Worm (Caenorhabditis elegans) whole organism, early embryonic: ENCODE results near the gene ttx-1.

ENCODE experiments used
- B0310.2 ChIP-seq: sonication (generic microtip); optimal IDR thresholded peaks from 2 replicates; lab custom pipeline; 2016; ENCODE audit warnings: mild to moderate bottlenecking, missing genetic modification characterization, missing compliant biosample characterization
- F13C5.2 ChIP-seq: sonication (generic microtip); optimal IDR thresholded peaks from 2 replicates; lab custom pipeline; 2017; ENCODE audit warnings: mild to moderate bottlenecking, missing genetic modification characterization, inconsistent platforms, missing compliant biosample characterization
- aly-1 ChIP-seq: sonication (generic microtip); optimal IDR thresholded peaks from 2 replicates; lab custom pipeline; 2016; ENCODE audit warnings: missing genetic modification characterization, missing compliant biosample characterization
- ama-1 ChIP-seq: fragments of 150-350 bp; optimal IDR thresholded peaks from 2 replicates; lab custom pipeline; 2014
- ceh-13 ChIP-seq: fragments of 200-800 bp; sonication (Bioruptor generic); optimal IDR thresholded peaks from 2 replicates; lab custom pipeline; 2018; ENCODE audit warnings: mild to moderate bottlenecking, missing genetic modification characterization, missing compliant biosample characterization
- ceh-36 ChIP-seq: sonication (generic microtip); optimal IDR thresholded peaks from 2 replicates; lab custom pipeline; 2016; ENCODE audit warnings: missing genetic modification characterization, inconsistent platforms, missing compliant biosample characterization
- ets-7 ChIP-seq: sonication (generic microtip); optimal IDR thresholded peaks from 2 replicates; lab custom pipeline; 2016; ENCODE audit warnings: missing genotype, missing genetic modification characterization, missing compliant biosample characterization
- flt-1 ChIP-seq: fragments of 200-800 bp; sonication (Bioruptor generic); IDR thresholded peaks from 2 replicates; pipeline ENCODE4 v1.3.6; 2022; ENCODE audit warnings: missing genetic modification characterization, missing compliant biosample characterization
- hmbx-1 ChIP-seq: sonication (generic microtip); optimal IDR thresholded peaks from 2 replicates; lab custom pipeline; 2016; ENCODE audit warnings: mild to moderate bottlenecking, missing genetic modification characterization, missing compliant biosample characterization
- hmg-4 ChIP-seq: fragments of 200-800 bp; sonication (Bioruptor generic); optimal IDR thresholded peaks from 2 replicates; lab custom pipeline; 2018; ENCODE audit warnings: mild to moderate bottlenecking, missing genetic modification characterization, missing compliant biosample characterization
- hnd-1 ChIP-seq: sonication (generic microtip); optimal IDR thresholded peaks from 2 replicates; lab custom pipeline; 2016; ENCODE audit warnings: missing genetic modification characterization, missing compliant biosample characterization
- pes-1 ChIP-seq: fragments of 200-800 bp; sonication (Bioruptor generic); IDR thresholded peaks from 2 replicates; pipeline ENCODE4 v1.3.6; 2022; ENCODE audit warnings: missing genetic modification reagents, missing genetic modification characterization, missing compliant biosample characterization
- scrt-1 ChIP-seq: fragments of 200-800 bp; sonication (Bioruptor generic); IDR thresholded peaks from 2 replicates; pipeline ENCODE4 v1.3.6; 2022; ENCODE audit warnings: missing genetic modification characterization, missing compliant biosample characterization
- sea-1 ChIP-seq: fragments of 200-800 bp; sonication (Bioruptor generic); conservative IDR thresholded peaks from 2 replicates; pipeline ENCODE4 v1.3.6; 2022; ENCODE audit warnings: missing genetic modification characterization, missing compliant biosample characterization
- tbx-11 ChIP-seq: fragments of 200-800 bp; sonication (Bioruptor generic); IDR thresholded peaks from 2 replicates; pipeline ENCODE4 v1.3.6; 2022; ENCODE audit warnings: missing genetic modification characterization, missing compliant biosample characterization
- tbx-37 ChIP-seq: fragments of 200-800 bp; sonication (Bioruptor generic); conservative IDR thresholded peaks from 2 replicates; pipeline ENCODE4 v1.3.6; 2022; ENCODE audit warnings: missing genetic modification reagents, missing genetic modification characterization, missing compliant biosample characterization
- tra-4 ChIP-seq: sonication (generic microtip); optimal IDR thresholded peaks from 2 replicates; lab custom pipeline; 2017; ENCODE audit warnings: missing genetic modification characterization, missing compliant biosample characterization

The ttx-1 gene

DNA sequence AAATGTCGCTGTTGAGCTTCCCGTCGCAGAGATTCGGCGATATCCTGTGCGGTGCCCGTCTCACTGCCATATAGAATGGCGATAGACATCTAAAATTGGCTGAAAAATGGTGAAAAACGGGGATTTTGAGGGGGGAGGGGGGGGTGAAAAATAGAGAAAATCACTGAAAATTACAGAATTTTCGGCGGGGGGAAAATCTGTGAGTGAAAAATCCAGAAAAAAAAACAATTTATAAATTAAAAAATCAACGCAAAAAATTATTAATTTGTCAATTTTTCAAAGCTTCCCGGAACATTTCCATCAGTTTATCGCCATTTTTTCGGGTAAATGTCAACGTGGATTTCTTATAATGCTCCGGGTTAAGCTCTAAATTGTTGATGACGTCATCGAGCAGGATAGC lies 23.7 kb upstream of the ttx-1 start, which contains the start of gene fre-1:
TSS of gene fre-1 (minus strand) at position 101 of the 400 bp plus-strand sequence.
- TF ChIP-seq tbx-11 (no peak), tra-4 (no peak), ama-1 (lab: Kevin White, UChicago) (no peak), hmbx-1 (tag; lab: Kevin White, UChicago) (no peak), pes-1 (GFP tag; lab: Robert Waterston, UW) (no peak), ceh-36 (tag; lab: Kevin White, UChicago) (no peak), hnd-1 (tag; lab: Kevin White, UChicago) (no peak), ceh-13 (GFP tag; lab: Kevin White, UChicago) (no peak), scrt-1 (GFP tag; lab: Robert Waterston, UW) (no peak), sea-1 (GFP tag; lab: Robert Waterston, UW) (no peak), F13C5.2 (no peak), B0310.2 (tag; lab: Kevin White, UChicago) (no peak), flt-1 (GFP tag; lab: Robert Waterston, UW) (no peak), hmg-4 (GFP tag; lab: Kevin White, UChicago) (no peak), aly-1 (tag; lab: Kevin White, UChicago) (no peak), ets-7 (no peak), tbx-37 (no peak)

DNA sequence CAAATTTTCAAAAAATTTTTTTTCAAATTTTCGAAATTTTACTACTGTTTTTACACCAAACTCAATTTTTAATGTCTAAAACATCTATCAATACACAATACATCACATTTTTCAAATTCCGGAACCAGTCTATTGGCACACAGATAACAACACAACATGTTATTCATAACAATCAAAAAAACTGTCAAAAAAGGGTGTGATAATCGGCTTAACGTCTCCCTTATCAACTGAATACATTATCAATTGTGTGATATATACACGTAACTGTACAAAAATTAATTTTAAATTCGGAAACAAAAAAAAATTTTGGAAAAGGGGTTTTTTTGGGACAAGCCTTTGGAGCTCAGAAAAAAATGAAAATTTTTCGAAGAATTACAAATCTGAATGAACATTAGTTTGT lies 10.4 kb upstream of the ttx-1 start:
- no peak for TF ChIP-seq tbx-11
- no peak for TF ChIP-seq hmg-4 (GFP tag; lab: Kevin White, UChicago)
- no peak for TF ChIP-seq scrt-1 (GFP tag; lab: Robert Waterston, UW)
- TF ChIP-seq ama-1 (lab: Kevin White, UChicago) = no peak
- TF ChIP-seq ceh-36 (tag; lab: Kevin White, UChicago) = no peak
- TF ChIP-seq hmbx-1 (tag; lab: Kevin White, UChicago) = no peak
- TF ChIP-seq F13C5.2 = no peak
- no peak for TF ChIP-seq hnd-1 (tag; lab: Kevin White, UChicago)

DNA sequence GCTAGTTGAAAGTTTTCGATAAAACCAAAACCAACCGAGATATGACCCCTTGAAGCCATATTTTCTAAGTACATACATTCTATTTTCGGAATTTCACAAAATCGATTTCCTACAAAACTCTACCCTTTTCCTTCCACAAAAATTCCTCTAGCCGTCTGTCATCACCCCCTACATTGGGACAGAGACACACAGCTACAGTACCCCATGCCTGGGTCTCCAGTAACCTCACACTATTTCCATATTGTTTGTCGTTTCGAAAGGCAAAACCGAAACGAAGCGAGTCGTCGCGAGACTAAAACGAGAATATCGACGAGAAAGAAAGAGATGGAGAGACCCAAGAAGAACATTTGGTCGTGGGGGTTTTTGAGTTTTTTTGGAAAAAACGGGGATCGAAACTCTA lies 4.4 kb upstream of the ttx-1 start:
- TF ChIP-seq ceh-13 (GFP tag; lab: Kevin White, UChicago) (no peak), tbx-11 (no peak), F13C5.2 (no peak), ceh-36 (tag; lab: Kevin White, UChicago) (no peak), pes-1 (GFP tag; lab: Robert Waterston, UW) (no peak), hmbx-1 (tag; lab: Kevin White, UChicago) (no peak), scrt-1 (GFP tag; lab: Robert Waterston, UW) (no peak)

DNA sequence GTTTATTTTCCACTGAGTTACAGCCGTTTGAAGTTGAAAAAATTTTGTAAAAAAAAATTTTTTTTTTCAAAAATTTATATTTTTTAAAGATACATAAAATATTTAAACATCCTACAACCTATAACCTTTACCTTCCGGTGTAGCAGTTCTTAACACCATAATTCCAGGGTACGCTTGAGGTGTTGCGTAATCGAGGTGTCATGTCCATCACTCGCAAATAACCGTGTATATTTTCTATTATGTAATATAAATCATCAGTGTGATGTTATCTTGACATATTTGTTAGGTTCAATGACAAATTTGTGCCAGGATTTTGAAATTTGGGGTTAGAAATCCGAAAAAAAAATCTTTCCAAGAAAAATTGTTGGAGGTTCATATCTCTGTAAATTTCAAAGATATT lies 3.1 kb upstream of the ttx-1 start:
- TF ChIP-seq pes-1 (GFP tag; lab: Robert Waterston, UW) (no peak), B0310.2 (tag; lab: Kevin White, UChicago) (no peak), sea-1 (GFP tag; lab: Robert Waterston, UW) (no peak), ceh-36 (tag; lab: Kevin White, UChicago) (no peak), hmg-4 (GFP tag; lab: Kevin White, UChicago) (no peak), F13C5.2 (no peak), tbx-37 (no peak)

DNA sequence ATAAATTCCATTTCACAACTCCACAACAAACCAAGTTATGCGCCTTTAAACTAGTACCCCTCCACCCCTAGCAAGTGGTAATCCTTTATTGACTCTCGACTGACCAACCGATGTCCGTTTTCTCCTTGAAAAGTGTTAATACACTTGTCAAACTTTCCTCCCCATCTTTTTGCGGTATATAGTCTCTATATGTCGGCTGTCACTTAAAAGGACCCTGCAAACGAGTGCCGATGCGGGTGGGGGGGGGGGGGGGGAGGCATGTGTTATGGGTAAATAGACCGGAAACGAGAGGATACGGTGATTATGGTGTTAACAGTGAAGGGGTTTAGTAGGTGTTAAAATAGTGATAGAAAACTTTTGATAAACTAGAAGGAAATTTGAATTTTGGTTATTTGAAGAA lies 1.1 kb upstream of the ttx-1 start:
- TF ChIP-seq ets-7 = no peak
- TF ChIP-seq scrt-1 (GFP tag; lab: Robert Waterston, UW) = no peak
- TF ChIP-seq flt-1 (GFP tag; lab: Robert Waterston, UW) = no peak
- TF ChIP-seq tra-4 = no peak

DNA sequence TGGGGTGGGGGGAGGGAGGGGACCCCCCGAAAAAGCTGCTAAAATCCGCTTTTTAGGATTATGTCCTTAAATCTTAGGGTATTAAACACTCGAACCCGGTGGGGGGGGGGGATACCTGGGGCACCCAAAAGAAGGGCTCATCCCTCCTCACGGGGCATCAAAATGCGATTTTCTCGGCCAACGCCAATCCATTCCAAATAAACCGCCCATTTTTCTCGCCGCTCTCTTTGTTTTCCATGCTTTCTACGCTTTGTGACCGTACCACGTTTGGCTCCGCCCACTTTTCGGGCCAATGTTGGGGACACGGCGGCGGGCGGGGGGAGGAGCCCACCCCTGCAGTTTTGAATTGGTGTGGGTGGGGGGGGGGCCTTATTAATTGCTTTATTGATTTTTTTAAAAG lies 2.5 kb downstream of the ttx-1 start:
- no peak for TF ChIP-seq hmg-4 (GFP tag; lab: Kevin White, UChicago)
- TF ChIP-seq scrt-1 (GFP tag; lab: Robert Waterston, UW) = 0 out of 2 replicates have a peak, but pooled peaks have one; percentile 44
- no peak for TF ChIP-seq B0310.2 (tag; lab: Kevin White, UChicago)
- TF ChIP-seq pes-1 (GFP tag; lab: Robert Waterston, UW) = 0 out of 2 replicates have a peak, but pooled peaks have one; percentile 11
- peak; percentile 60 for TF ChIP-seq ceh-36 (tag; lab: Kevin White, UChicago)

DNA sequence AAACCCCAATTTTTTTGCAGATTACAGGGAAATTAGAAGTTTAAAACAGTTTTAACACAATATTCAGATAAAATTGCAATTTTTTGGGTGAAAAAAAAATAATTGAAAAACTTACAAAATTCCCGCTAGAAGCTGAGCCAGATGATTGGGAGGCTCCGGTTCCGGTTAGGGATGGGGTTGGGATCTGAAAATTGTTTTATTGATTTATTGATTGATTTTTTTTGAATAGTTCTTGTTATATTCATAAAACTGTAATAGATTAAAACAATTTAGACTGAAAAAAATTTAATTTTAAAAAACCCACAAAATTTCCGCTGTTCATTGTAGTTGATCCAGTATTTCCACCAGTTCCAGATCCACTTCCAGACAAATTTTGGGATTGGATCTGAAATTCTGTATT lies 4.6 kb downstream of the ttx-1 start:
- no peak for TF ChIP-seq sea-1 (GFP tag; lab: Robert Waterston, UW)

DNA sequence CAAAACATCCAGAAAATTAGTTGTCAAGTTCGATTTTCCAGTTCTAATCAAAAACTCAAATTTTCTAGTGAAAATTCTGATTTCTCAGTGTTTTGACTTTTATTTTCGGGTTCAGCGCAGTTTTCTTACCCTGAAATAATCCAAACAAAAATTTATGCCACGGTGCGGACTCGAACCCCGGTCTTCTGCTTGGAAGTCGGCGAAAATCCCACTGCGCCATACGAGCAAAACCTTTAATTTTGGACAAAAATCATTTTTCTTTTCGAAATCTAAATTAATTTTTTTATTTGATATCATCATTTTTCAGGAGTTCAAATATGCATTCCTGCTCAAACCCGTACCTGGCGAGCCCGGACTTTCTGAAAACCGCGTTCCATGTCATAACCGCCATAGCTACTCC lies 14.9 kb downstream of the ttx-1 start, which contains the start of gene srh-233:
TSS of gene srh-233 (plus strand) at position 301 of the 400 bp plus-strand sequence.
- TF ChIP-seq tbx-37 = no peak
- TF ChIP-seq B0310.2 (tag; lab: Kevin White, UChicago) = no peak

DNA sequence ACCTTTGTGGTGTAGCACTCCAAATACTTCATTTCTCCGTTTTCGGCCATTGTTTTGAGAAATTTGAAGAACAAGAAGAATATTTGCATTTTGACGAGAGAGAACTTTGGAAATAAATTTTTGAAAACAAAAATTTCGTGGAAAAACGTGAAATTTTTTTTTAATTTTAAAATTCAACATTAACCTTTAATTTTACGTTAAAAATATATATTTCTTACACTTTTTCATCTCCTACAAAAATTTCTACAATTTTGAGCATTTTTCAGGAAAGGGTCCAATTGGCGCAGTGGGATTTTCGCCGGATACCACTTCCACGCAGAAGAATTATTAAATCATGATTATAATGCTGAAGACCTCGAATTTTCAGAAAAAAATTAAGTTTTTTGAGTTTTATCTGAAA lies 16.7 kb downstream of the ttx-1 start, which contains the start of gene spe-19:
TSS of gene spe-19 (minus strand) at position 101 of the 400 bp plus-strand sequence.
- TF ChIP-seq ceh-13 (GFP tag; lab: Kevin White, UChicago) = no peak
- TF ChIP-seq sea-1 (GFP tag; lab: Robert Waterston, UW) = no peak
- TF ChIP-seq ets-7 = no peak
- no peak for TF ChIP-seq ama-1 (lab: Kevin White, UChicago)
